Fruit fly (Drosophila melanogaster) whole organism, pupa: ENCODE measurements around the gene CG8420.

Experiments used
- CG14655 ChIP-seq: fragments of 200-800 bp; sonication (Bioruptor generic); optimal IDR thresholded peaks from 3 replicates; lab custom pipeline; 2017; ENCODE audit warnings: mild to moderate bottlenecking, missing biosample characterization, missing genetic modification reagents, missing genetic modification characterization
- CG8301 ChIP-seq: fragments of 200-800 bp; sonication (Bioruptor generic); optimal IDR thresholded peaks from 2 replicates; lab custom pipeline; 2018; ENCODE audit warnings: missing biosample characterization, mild to moderate bottlenecking, missing genetic modification characterization
- D1 ChIP-seq: fragments of 200-800 bp; sonication (Bioruptor generic); optimal IDR thresholded peaks from 2 replicates; lab custom pipeline; 2018; ENCODE audit warnings: missing biosample characterization, mild to moderate bottlenecking, missing genetic modification characterization, moderate library complexity
- EcR ChIP-seq: fragments of 200-800 bp; sonication (Bioruptor generic); optimal IDR thresholded peaks from 3 replicates; lab custom pipeline; 2019; ENCODE audit warnings: missing biosample characterization, missing genetic modification characterization, mild to moderate bottlenecking, moderate library complexity, missing genetic modification reagents
- fd96Ca ChIP-seq: fragments of 200-800 bp; sonication (Bioruptor generic); IDR thresholded peaks from 3 replicates; pipeline ENCODE4 v1.3.6; 2022; ENCODE audit warnings: missing biosample characterization, missing genetic modification characterization
- gl ChIP-seq: fragments of 200-800 bp; sonication (Bioruptor generic); optimal IDR thresholded peaks from 2 replicates; lab custom pipeline; 2018; ENCODE audit warnings: missing biosample characterization, mild to moderate bottlenecking, missing genetic modification characterization
- rn ChIP-seq: fragments of 200-800 bp; sonication (Bioruptor generic); IDR thresholded peaks from 2 replicates; pipeline ENCODE4 v1.3.6; 2022; ENCODE audit warnings: missing biosample characterization, missing genetic modification characterization

- TF ChIP-seq gl (tag; lab: Kevin White, UChicago) (no peak), D1 (tag; lab: Kevin White, UChicago) (no peak), CG14655 (GFP tag; lab: Kevin White, UChicago) (no peak), fd96Ca (GFP tag; lab: Robert Waterston, UW) (no peak), CG8301 (tag; lab: Kevin White, UChicago) (no peak), rn (GFP tag; lab: Robert Waterston, UW) (no peak), EcR (GFP tag; lab: Kevin White, UChicago) (no peak)
These were observed 8.3 kb downstream of the CG8420 start, which contains the start of gene CG16734 for dm6 chr3R:9254798-9255197.
